Fruit fly (Drosophila melanogaster): ENCODE data around the gene CG31624.
A peak's percentile ranks its signal among the peaks of the same experiment; 100 is the strongest.

The CG31624 gene

DNA sequence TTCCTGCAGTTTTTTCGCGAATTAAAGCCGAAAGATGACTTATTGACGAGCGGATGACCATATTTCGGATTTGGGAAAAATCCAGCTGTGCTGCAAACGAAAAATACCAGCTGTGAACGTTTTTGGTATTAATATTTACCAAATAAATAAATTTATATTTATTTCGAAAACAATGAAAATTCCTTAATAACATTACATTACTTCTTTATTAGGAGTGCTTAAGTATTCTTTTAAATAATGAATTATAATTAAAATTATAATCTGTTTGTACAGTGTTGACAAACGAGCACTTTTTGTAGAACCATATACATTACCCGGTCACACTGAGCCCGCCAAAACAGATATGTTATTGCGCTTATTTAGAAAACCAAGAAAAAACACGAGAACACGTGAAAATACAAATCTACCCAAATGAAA is 20.6 kb downstream of the CG31624 start, which contains the start of the genes bur and Mcm10 (continued):
- no peak for TF ChIP-seq stc (GFP tag; IDR thresholded peaks at IDR 0.05)
- TF ChIP-seq CG6683 (GFP tag; optimal IDR thresholded peaks at IDR 0.05), result no peak
- no peak for TF ChIP-seq gcm (GFP tag; optimal IDR thresholded peaks at IDR 0.05)
- TF ChIP-seq cato (GFP tag; optimal IDR thresholded peaks at IDR 0.05; ENCODE audit: borderline replicate concordance), result no peak
- no peak for TF ChIP-seq CkIIα-i1 (GFP tag; IDR thresholded peaks at IDR 0.05)
- peak; percentile 59 for TF ChIP-seq pzg (GFP tag; optimal IDR thresholded peaks at IDR 0.05)
- TF ChIP-seq ATbp (GFP tag; optimal IDR thresholded peaks at IDR 0.05), result no peak
- TF ChIP-seq insv (GFP tag; optimal IDR thresholded peaks at IDR 0.05), result peak in 1 of 2 experiments; percentile 19
- TF ChIP-seq Camta (GFP tag; optimal IDR thresholded peaks at IDR 0.05), result no peak
- TF ChIP-seq CG1832 (GFP tag; optimal IDR thresholded peaks at IDR 0.05), result no peak
- peak; percentile 98 for TF ChIP-seq CG10267 (tag; optimal IDR thresholded peaks at IDR 0.05)
- no peak for TF ChIP-seq kah (GFP tag; optimal IDR thresholded peaks at IDR 0.05)
- TF ChIP-seq p53 (GFP tag; optimal IDR thresholded peaks at IDR 0.05), result no peak
- TF ChIP-seq stwl (tag; optimal IDR thresholded peaks at IDR 0.05), result peak; percentile 68
- TF ChIP-seq CG31224 (GFP tag; IDR thresholded peaks at IDR 0.05), result no peak
- peak; percentile 62 for TF ChIP-seq CG30020 (tag; optimal IDR thresholded peaks at IDR 0.05)
- no peak for TF ChIP-seq wor (GFP tag; IDR thresholded peaks at IDR 0.05)
- peak in 1 of 2 experiments; percentile 97 for TF ChIP-seq tll (GFP tag; optimal IDR thresholded peaks at IDR 0.05)
- TF ChIP-seq CG9876 (GFP tag; optimal IDR thresholded peaks at IDR 0.05), result no peak
- peak; percentile 21 for TF ChIP-seq kay (GFP tag; optimal IDR thresholded peaks at IDR 0.05)
- peak; percentile 52 for TF ChIP-seq CG2116 (GFP tag; optimal IDR thresholded peaks at IDR 0.05)
- no peak for TF ChIP-seq fu2 (GFP tag; optimal IDR thresholded peaks at IDR 0.05)
- no peak for TF ChIP-seq CG9215 (GFP tag; IDR thresholded peaks at IDR 0.05)
- no peak for TF ChIP-seq dpn (GFP tag; optimal IDR thresholded peaks at IDR 0.05)
- TF ChIP-seq CG14710 (tag; optimal IDR thresholded peaks at IDR 0.05), result peak; percentile 78
- TF ChIP-seq CG6272 (GFP tag; IDR thresholded peaks at IDR 0.05), result no peak
- peak; percentile 91 for TF ChIP-seq E2f2 (GFP tag; IDR thresholded peaks at IDR 0.05)
- no peak for TF ChIP-seq CG9932 (GFP tag; IDR thresholded peaks at IDR 0.05)
- peak; percentile 40 for TF ChIP-seq hkb (optimal IDR thresholded peaks at IDR 0.05)
- TF ChIP-seq hkb (GFP tag; IDR thresholded peaks at IDR 0.05), result no peak
- 0 out of 3 replicates have a peak, but pooled peaks have one; percentile 15 for TF ChIP-seq knrl (GFP tag; IDR thresholded peaks at IDR 0.05; ENCODE audit: partially characterized antibody)
- TF ChIP-seq CG30403 (GFP tag; optimal IDR thresholded peaks at IDR 0.05), result peak; percentile 25
- no peak for TF ChIP-seq ro (GFP tag; IDR thresholded peaks at IDR 0.05)
- TF ChIP-seq CG4424 (GFP tag; optimal IDR thresholded peaks at IDR 0.05), result peak; percentile 6
- TF ChIP-seq CG10274 (GFP tag; optimal IDR thresholded peaks at IDR 0.05), result no peak

DNA sequence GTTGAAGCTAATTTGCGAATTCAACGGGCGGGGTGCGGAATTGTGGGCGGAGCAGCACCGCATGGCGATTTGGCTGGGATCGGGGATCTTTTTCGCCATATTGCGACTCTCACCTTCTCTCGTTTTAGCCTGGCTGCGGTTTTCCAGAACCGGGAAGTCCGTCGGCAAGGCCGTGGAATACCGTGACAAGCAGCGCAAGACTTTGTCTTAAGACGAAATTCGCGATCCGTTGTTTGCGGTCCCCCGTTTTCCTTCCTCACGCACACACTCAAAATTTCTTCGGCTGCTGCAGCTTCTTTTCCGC is 21.0 kb downstream of the CG31624 start:
- TF ChIP-seq CG34422 (GFP tag; IDR thresholded peaks at IDR 0.05), result 0 out of 3 replicates have a peak, but pooled peaks have one; percentile 33
- 0 out of 2 replicates have a peak, but pooled peaks have one; percentile 6 for TF ChIP-seq MBD-R2 (GFP tag; IDR thresholded peaks at IDR 0.05)
- no peak for TF ChIP-seq Elba2 (GFP tag; optimal IDR thresholded peaks at IDR 0.05)
- TF ChIP-seq Optix (GFP tag; IDR thresholded peaks at IDR 0.05), result no peak
- TF ChIP-seq CG34224 (GFP tag; IDR thresholded peaks at IDR 0.05; ENCODE audit: partially characterized antibody), result no peak
- peak; percentile 56 for TF ChIP-seq cg (GFP tag; optimal IDR thresholded peaks at IDR 0.05)
- 0 out of 3 replicates have a peak, but pooled peaks have one; percentile 19 for TF ChIP-seq hb (GFP tag; IDR thresholded peaks at IDR 0.05; ENCODE audit: partially characterized antibody)
